Fruit fly (Drosophila melanogaster) whole organism, embryonic: ENCODE results near the gene CG5850.

Experiments used
- ATbp ChIP-seq: fragments of 200-800 bp; sonication (Bioruptor generic); optimal IDR thresholded peaks from 2 replicates; lab custom pipeline; 2017; ENCODE audit warnings: missing biosample characterization, mild to moderate bottlenecking, missing genetic modification characterization, missing genetic modification reagents
- Antp ChIP-seq: fragments of 200-800 bp; sonication (Bioruptor generic); optimal IDR thresholded peaks from 3 replicates; lab custom pipeline; 2016; ENCODE audit warnings: missing biosample characterization, missing genetic modification characterization
- CG10565 ChIP-seq: fragments of 200-800 bp; sonication (Bioruptor generic); optimal IDR thresholded peaks from 3 replicates; lab custom pipeline; 2016; ENCODE audit warnings: missing biosample characterization, mild to moderate bottlenecking, missing genetic modification characterization
- CG11695 ChIP-seq: fragments of 200-800 bp; sonication (Bioruptor generic); IDR thresholded peaks from 3 replicates; pipeline ENCODE4 v1.3.6; 2022; ENCODE audit warnings: missing biosample characterization, missing genetic modification characterization
- CG12104 ChIP-seq: fragments of 200-800 bp; sonication (Bioruptor generic); optimal IDR thresholded peaks from 3 replicates; lab custom pipeline; 2016; ENCODE audit warnings: missing biosample characterization, missing genetic modification characterization
- CG13624 ChIP-seq: fragments of 200-800 bp; sonication (Bioruptor generic); optimal IDR thresholded peaks from 2 replicates; lab custom pipeline; 2016; ENCODE audit warnings: missing biosample characterization, missing genetic modification characterization
- CG15514 ChIP-seq: fragments of 200-800 bp; sonication (Bioruptor generic); optimal IDR thresholded peaks from 3 replicates; lab custom pipeline; 2017; ENCODE audit warnings: missing biosample characterization, missing genetic modification characterization, mild to moderate bottlenecking, moderate library complexity, missing genetic modification reagents
- CG15601 ChIP-seq: fragments of 200-800 bp; sonication (Bioruptor generic); optimal IDR thresholded peaks from 3 replicates; lab custom pipeline; 2019; ENCODE audit warnings: missing biosample characterization, mild to moderate bottlenecking, missing genetic modification characterization, moderate library complexity
- CG17186 ChIP-seq: fragments of 200-800 bp; sonication (Bioruptor generic); optimal IDR thresholded peaks from 3 replicates; lab custom pipeline; 2017; ENCODE audit warnings: missing biosample characterization, missing genetic modification reagents, missing genetic modification characterization
- CG17385 ChIP-seq: fragments of 200-800 bp; sonication (Bioruptor generic); optimal IDR thresholded peaks from 3 replicates; lab custom pipeline; 2018; ENCODE audit warnings: missing biosample characterization, mild to moderate bottlenecking, missing genetic modification characterization
- CG2120 ChIP-seq: fragments of 200-800 bp; sonication (Bioruptor generic); optimal IDR thresholded peaks from 3 replicates; lab custom pipeline; 2016; ENCODE audit warnings: missing biosample characterization, missing genetic modification characterization
- CG2199 ChIP-seq: fragments of 200-800 bp; sonication (Bioruptor generic); IDR thresholded peaks from 3 replicates; pipeline ENCODE4 v1.3.6; 2022; ENCODE audit warnings: missing biosample characterization, missing genetic modification characterization
- CG2712 ChIP-seq: fragments of 200-800 bp; optimal IDR thresholded peaks from 3 replicates; lab custom pipeline; 2019; ENCODE audit warnings: missing biosample characterization, mild to moderate bottlenecking, missing genetic modification characterization, moderate library complexity
- CG2889 ChIP-seq: fragments of 200-800 bp; sonication (Bioruptor generic); IDR thresholded peaks from 3 replicates; pipeline ENCODE4 v1.3.6; 2022; ENCODE audit warnings: missing biosample characterization, missing genetic modification characterization
- CG31388 ChIP-seq: fragments of 200-800 bp; sonication (Bioruptor generic); optimal IDR thresholded peaks from 2 replicates; lab custom pipeline; 2016; ENCODE audit warnings: missing biosample characterization, missing genetic modification characterization
- CG32532 ChIP-seq: fragments of 200-800 bp; sonication (Bioruptor generic); IDR thresholded peaks from 2 replicates; pipeline ENCODE4 v1.3.6; 2022; ENCODE audit warnings: missing biosample characterization, missing genetic modification characterization
- CG4404 ChIP-seq: fragments of 200-800 bp; sonication (Bioruptor generic); IDR thresholded peaks from 2 replicates; pipeline ENCODE4 v1.3.6; 2022; ENCODE audit warnings: missing biosample characterization, missing genetic modification characterization
- CG7271 ChIP-seq: fragments of 200-800 bp; sonication (Bioruptor generic); optimal IDR thresholded peaks from 2 replicates; lab custom pipeline; 2018; ENCODE audit warnings: missing biosample characterization, mild to moderate bottlenecking, missing genetic modification characterization, moderate library complexity
- CG7786 ChIP-seq: fragments of 200-800 bp; sonication (Bioruptor generic); optimal IDR thresholded peaks from 2 replicates; lab custom pipeline; 2016; ENCODE audit warnings: missing biosample characterization, missing genetic modification characterization
- CG8388 ChIP-seq: fragments of 200-800 bp; sonication (Bioruptor generic); optimal IDR thresholded peaks from 2 replicates; lab custom pipeline; 2019; ENCODE audit warnings: missing biosample characterization, mild to moderate bottlenecking, missing genetic modification characterization, moderate library complexity
- CG8765 ChIP-seq: fragments of 200-800 bp; sonication (Bioruptor generic); IDR thresholded peaks from 2 replicates; pipeline ENCODE4 v1.3.6; 2022; ENCODE audit warnings: missing biosample characterization, missing genetic modification characterization
- CHES-1-like ChIP-seq: fragments of 200-800 bp; sonication (Bioruptor generic); optimal IDR thresholded peaks from 2 replicates; lab custom pipeline; 2016; ENCODE audit warnings: missing biosample characterization, missing genetic modification characterization
- CkIIα-i1 ChIP-seq: fragments of 200-800 bp; sonication (Bioruptor generic); IDR thresholded peaks from 2 replicates; pipeline ENCODE4 v1.3.6; 2022; ENCODE audit warnings: missing biosample characterization, missing genetic modification characterization
- D19B ChIP-seq: fragments of 200-800 bp; sonication (Bioruptor generic); optimal IDR thresholded peaks from 2 replicates; lab custom pipeline; 2017; ENCODE audit warnings: missing biosample characterization, mild to moderate bottlenecking, missing genetic modification characterization
- Dbx ChIP-seq: fragments of 200-800 bp; sonication (Bioruptor generic); IDR thresholded peaks from 3 replicates; pipeline ENCODE4 v1.3.6; 2022; ENCODE audit warnings: missing biosample characterization, missing genetic modification characterization
- Deaf1 ChIP-seq: fragments of 200-800 bp; optimal IDR thresholded peaks from 3 replicates; lab custom pipeline; 2019; ENCODE audit warnings: missing biosample characterization, mild to moderate bottlenecking, missing genetic modification characterization, moderate library complexity
- Dp ChIP-seq: fragments of 200-800 bp; sonication (Bioruptor generic); optimal IDR thresholded peaks from 2 replicates; lab custom pipeline; 2018; ENCODE audit warnings: missing biosample characterization, mild to moderate bottlenecking, missing genetic modification characterization, moderate library complexity
- ERR ChIP-seq: fragments of 200-800 bp; sonication (Bioruptor generic); optimal IDR thresholded peaks from 2 replicates; lab custom pipeline; 2016; ENCODE audit warnings: missing biosample characterization, missing genetic modification characterization
- Elba2 ChIP-seq: fragments of 200-800 bp; sonication (Bioruptor generic); optimal IDR thresholded peaks from 3 replicates; lab custom pipeline; 2016; ENCODE audit warnings: missing biosample characterization, missing genetic modification characterization
- H15 ChIP-seq: fragments of 200-800 bp; sonication (Bioruptor generic); IDR thresholded peaks from 3 replicates; pipeline ENCODE4 v1.3.6; 2022; ENCODE audit warnings: missing biosample characterization, missing genetic modification characterization
- HHEX ChIP-seq: fragments of 200-800 bp; sonication (Bioruptor generic); optimal IDR thresholded peaks from 3 replicates; lab custom pipeline; 2017; ENCODE audit warnings: missing biosample characterization, mild to moderate bottlenecking, missing genetic modification characterization, missing genetic modification reagents
- Hey ChIP-seq: fragments of 200-800 bp; sonication (Bioruptor generic); optimal IDR thresholded peaks from 3 replicates; lab custom pipeline; 2018; ENCODE audit warnings: missing biosample characterization, mild to moderate bottlenecking, missing genetic modification characterization
- Lhr ChIP-seq: fragments of 200-800 bp; sonication (Bioruptor generic); optimal IDR thresholded peaks from 3 replicates; lab custom pipeline; 2017; ENCODE audit warnings: mild to moderate bottlenecking, missing biosample characterization, missing genetic modification reagents, missing genetic modification characterization
- MTF-1 ChIP-seq: fragments of 200-800 bp; sonication (Bioruptor generic); optimal IDR thresholded peaks from 2 replicates; lab custom pipeline; 2018; ENCODE audit warnings: missing biosample characterization, mild to moderate bottlenecking, missing genetic modification characterization, borderline replicate concordance
- Nf-YC ChIP-seq: fragments of 200-800 bp; optimal IDR thresholded peaks from 3 replicates; lab custom pipeline; 2019; ENCODE audit warnings: missing biosample characterization, mild to moderate bottlenecking, missing genetic modification characterization, moderate library complexity
- bsh ChIP-seq, 2 experiments: fragments of 200-800 bp; sonication (Bioruptor generic); optimal IDR thresholded peaks; 2 replicates each; lab custom pipeline; 2017 to 2018; ENCODE audit warnings: mild to moderate bottlenecking in 2 of 2, missing biosample characterization in 2 of 2, missing genetic modification characterization in 2 of 2, moderate library complexity in 1 of 2
- caup ChIP-seq: fragments of 200-800 bp; sonication (Bioruptor generic); optimal IDR thresholded peaks from 3 replicates; lab custom pipeline; 2017; ENCODE audit warnings: missing biosample characterization, mild to moderate bottlenecking, missing genetic modification characterization, moderate library complexity; ENCODE audit not compliant: severe bottlenecking
- gro ChIP-seq: fragments of 200-800 bp; sonication (Bioruptor generic); optimal IDR thresholded peaks from 2 replicates; lab custom pipeline; 2016; ENCODE audit warnings: missing biosample characterization, missing genetic modification characterization
- her ChIP-seq: fragments of 200-800 bp; sonication (Bioruptor generic); optimal IDR thresholded peaks from 2 replicates; lab custom pipeline; 2016; ENCODE audit warnings: missing biosample characterization, missing genetic modification characterization
- inv ChIP-seq: fragments of 200-800 bp; sonication (Bioruptor generic); IDR thresholded peaks from 2 replicates; pipeline ENCODE4 v1.3.6; 2022; ENCODE audit warnings: missing biosample characterization, missing genetic modification characterization; ENCODE audit not compliant: partially characterized antibody
- klu ChIP-seq: fragments of 200-800 bp; sonication (Bioruptor generic); IDR thresholded peaks from 2 replicates; pipeline ENCODE4 v1.3.6; 2022; ENCODE audit warnings: missing biosample characterization, missing genetic modification characterization
- lab ChIP-seq: fragments of 200-800 bp; sonication (Bioruptor generic); optimal IDR thresholded peaks from 3 replicates; lab custom pipeline; 2017; ENCODE audit warnings: missing biosample characterization, missing genetic modification characterization, mild to moderate bottlenecking, moderate library complexity, missing genetic modification reagents
- nom ChIP-seq: fragments of 200-800 bp; sonication (Bioruptor generic); optimal IDR thresholded peaks from 2 replicates; lab custom pipeline; 2017; ENCODE audit warnings: missing biosample characterization, missing genetic modification characterization, mild to moderate bottlenecking, moderate library complexity, missing genetic modification reagents
- sisA ChIP-seq: fragments of 200-800 bp; sonication (Bioruptor generic); IDR thresholded peaks from 2 replicates; pipeline ENCODE4 v1.3.6; 2022; ENCODE audit warnings: missing biosample characterization, missing genetic modification characterization
- sqz ChIP-seq: fragments of 200-800 bp; sonication (Bioruptor generic); optimal IDR thresholded peaks from 3 replicates; lab custom pipeline; 2018; ENCODE audit warnings: missing biosample characterization, mild to moderate bottlenecking, missing genetic modification characterization
- tup ChIP-seq: fragments of 200-800 bp; sonication (Bioruptor generic); optimal IDR thresholded peaks from 2 replicates; lab custom pipeline; 2016; ENCODE audit warnings: missing biosample characterization, mild to moderate bottlenecking, missing genetic modification characterization, moderate library complexity
- vvl ChIP-seq: fragments of 200-800 bp; sonication (Bioruptor generic); IDR thresholded peaks from 2 replicates; pipeline ENCODE4 v1.3.6; 2022; ENCODE audit warnings: missing biosample characterization, missing genetic modification characterization
- zen ChIP-seq: fragments of 200-800 bp; sonication (Bioruptor generic); optimal IDR thresholded peaks from 3 replicates; lab custom pipeline; 2018; ENCODE audit warnings: missing biosample characterization, mild to moderate bottlenecking, missing genetic modification characterization, moderate library complexity

Gene CG5850

dm6 chr2L:10009800-10010658 is 46.3 kb upstream of the CG5850 start:
- TF ChIP-seq Hey (tag; lab: Kevin White, UChicago): peak; percentile 89
- peak; percentile 98 for TF ChIP-seq nom (GFP tag; lab: Kevin White, UChicago)
- TF ChIP-seq CG8388: peak; percentile 90
- TF ChIP-seq CG2199 (GFP tag; lab: Robert Waterston, UW): peak; percentile 98
- peak; percentile 99 for TF ChIP-seq vvl (GFP tag; lab: Robert Waterston, UW)
- peak; percentile 91 for TF ChIP-seq MTF-1 (GFP tag; lab: Kevin White, UChicago)
- TF ChIP-seq klu (GFP tag; lab: Robert Waterston, UW): peak; percentile 90
- TF ChIP-seq CHES-1-like (GFP tag; lab: Kevin White, UChicago): peak; percentile 98
- peak; percentile 98 for TF ChIP-seq lab (GFP tag; lab: Kevin White, UChicago)
- TF ChIP-seq Dbx (GFP tag; lab: Robert Waterston, UW): peak; percentile 99
- TF ChIP-seq H15: peak; percentile 97
- TF ChIP-seq CG4404 (GFP tag; lab: Robert Waterston, UW): peak; percentile 94
- TF ChIP-seq CG13624 (GFP tag; lab: Kevin White, UChicago): peak; percentile 99
- TF ChIP-seq ATbp (GFP tag; lab: Kevin White, UChicago): peak; percentile 94
- TF ChIP-seq CG7786 (GFP tag; lab: Kevin White, UChicago): peak; percentile 99
- TF ChIP-seq CG17186: peak; percentile 71
- TF ChIP-seq CkIIα-i1 (GFP tag; lab: Robert Waterston, UW): peak; percentile 88
- peak; percentile 97 for TF ChIP-seq CG2889
- peak; percentile 97 for TF ChIP-seq sisA (GFP tag; lab: Robert Waterston, UW)
- peak; percentile 80 for TF ChIP-seq Deaf1 (tag; lab: Kevin White, UChicago)
- peak; percentile 99 for TF ChIP-seq CG32532 (GFP tag; lab: Robert Waterston, UW)
- no peak; the same call in 1 of the 2 replicates for TF ChIP-seq inv (GFP tag; lab: Robert Waterston, UW)
- peak; percentile 92 for TF ChIP-seq CG15601 (tag; lab: Kevin White, UChicago)
- TF ChIP-seq CG10565 (GFP tag; lab: Kevin White, UChicago): peak; percentile 89
- TF ChIP-seq CG17385: peak; percentile 93
- peak; percentile 99 for TF ChIP-seq CG2120
- peak; percentile 91 for TF ChIP-seq D19B (GFP tag; lab: Kevin White, UChicago)
- peak; percentile 97 for TF ChIP-seq her (GFP tag; lab: Kevin White, UChicago)
- TF ChIP-seq CG2712 (tag; lab: Kevin White, UChicago): peak; percentile 95
- TF ChIP-seq CG11695 (GFP tag; lab: Robert Waterston, UW): peak; percentile 95
- peak; percentile 99 for TF ChIP-seq Antp
- peak; percentile 94 for TF ChIP-seq CG31388 (GFP tag; lab: Kevin White, UChicago)
- TF ChIP-seq bsh (GFP tag; optimal IDR thresholded peaks at IDR 0.05; lab: Kevin White, UChicago): peak; percentile 97
- peak; percentile 93 for TF ChIP-seq tup (GFP tag; lab: Kevin White, UChicago)
- peak; percentile 72 for TF ChIP-seq CG7271 (tag; lab: Kevin White, UChicago)
- TF ChIP-seq CG15514 (GFP tag; lab: Kevin White, UChicago): peak; percentile 84
- peak; percentile 93 for TF ChIP-seq zen (tag; lab: Kevin White, UChicago)
- peak; percentile 14 for TF ChIP-seq Dp (GFP tag; lab: Kevin White, UChicago)
- peak; percentile 98 for TF ChIP-seq gro (GFP tag; lab: Kevin White, UChicago)
- TF ChIP-seq caup: peak; percentile 97
- peak; percentile 61 for TF ChIP-seq Elba2
- peak; percentile 97 for TF ChIP-seq ERR (GFP tag; lab: Kevin White, UChicago)
- TF ChIP-seq CG12104 (GFP tag; lab: Kevin White, UChicago): peak; percentile 94
- TF ChIP-seq Nf-YC: peak; percentile 84
- peak; percentile 88 for TF ChIP-seq sqz (GFP tag; lab: Kevin White, UChicago)
- peak; percentile 95 for TF ChIP-seq HHEX (GFP tag; lab: Kevin White, UChicago)
- TF ChIP-seq Lhr (GFP tag; lab: Kevin White, UChicago): peak; percentile 79
- TF ChIP-seq CG8765: peak; percentile 96
